Fruit fly (Drosophila melanogaster): ENCODE results near the gene Pde1c.
A peak's percentile ranks its signal among the peaks of the same experiment; 100 is the strongest.

Gene Pde1c

dm6 chr2L:11813665-11814087, 114.7 kb downstream of the Pde1c start, which contains the start of gene CycY (continued):
- peak; percentile 64 for TF ChIP-seq Dref (GFP tag; IDR thresholded peaks at IDR 0.05)
- no peak for TF ChIP-seq CG17385 (GFP tag; optimal IDR thresholded peaks at IDR 0.05)
- peak in 1 of 3 experiments; percentile 6 for TF ChIP-seq Stat92E (GFP tag; optimal IDR thresholded peaks at IDR 0.05)
- no peak for TF ChIP-seq tup (GFP tag; optimal IDR thresholded peaks at IDR 0.05)
- TF ChIP-seq bbx (GFP tag; IDR thresholded peaks at IDR 0.05; ENCODE audit: partially characterized antibody), result peak; percentile 51; the same call in 1 of the 2 replicates
- no peak for TF ChIP-seq CG6765 (GFP tag; optimal IDR thresholded peaks at IDR 0.05)
- peak; percentile 15 for TF ChIP-seq Spps (tag; optimal IDR thresholded peaks at IDR 0.05)
- no peak for TF ChIP-seq ranshi (GFP tag; IDR thresholded peaks at IDR 0.05)
- no peak for TF ChIP-seq pb (GFP tag; optimal IDR thresholded peaks at IDR 0.05)
- peak in 1 of 2 experiments; percentile 14 for TF ChIP-seq bsh (GFP tag; optimal IDR thresholded peaks at IDR 0.05)
- no peak for TF ChIP-seq CG6854 (GFP tag; optimal IDR thresholded peaks at IDR 0.05)
- TF ChIP-seq CG6813 (GFP tag; optimal IDR thresholded peaks at IDR 0.05), result no peak
- no peak for TF ChIP-seq HLHmδ (GFP tag; optimal IDR thresholded peaks at IDR 0.05)
- TF ChIP-seq danr (GFP tag; IDR thresholded peaks at IDR 0.05), result no peak
- TF ChIP-seq CG13624 (GFP tag; optimal IDR thresholded peaks at IDR 0.05), result no peak
- no peak for TF ChIP-seq nom (GFP tag; optimal IDR thresholded peaks at IDR 0.05)
- TF ChIP-seq CG4360 (GFP tag; IDR thresholded peaks at IDR 0.05), result no peak
- peak; percentile 80 for TF ChIP-seq CG12391 (tag; optimal IDR thresholded peaks at IDR 0.05)
- TF ChIP-seq kah (GFP tag; optimal IDR thresholded peaks at IDR 0.05), result no peak
- no peak for TF ChIP-seq CG12744 (GFP tag; optimal IDR thresholded peaks at IDR 0.05)
- no peak for TF ChIP-seq Drgx (GFP tag; IDR thresholded peaks at IDR 0.05)
- TF ChIP-seq chif (GFP tag; optimal IDR thresholded peaks at IDR 0.05), result no peak
- TF ChIP-seq gfzf (GFP tag; optimal IDR thresholded peaks at IDR 0.05), result peak; percentile 81
- TF ChIP-seq nerfin-1 (tag; optimal IDR thresholded peaks at IDR 0.05), result peak; percentile 27
- peak; percentile 4 for TF ChIP-seq CG1602 (GFP tag; optimal IDR thresholded peaks at IDR 0.05)
- TF ChIP-seq Med (GFP tag), result peak; percentile 80
- peak; percentile 59 for TF ChIP-seq Sry-δ (GFP tag; optimal IDR thresholded peaks at IDR 0.05)
- peak; percentile 29 for TF ChIP-seq CG1603 (tag; optimal IDR thresholded peaks at IDR 0.05)
- TF ChIP-seq trem (tag; optimal IDR thresholded peaks at IDR 0.05), result peak; percentile 69
- TF ChIP-seq CG34224 (GFP tag; IDR thresholded peaks at IDR 0.05; ENCODE audit: partially characterized antibody), result peak; percentile 74; the same call in 2 of the 3 replicates
- TF ChIP-seq btn (GFP tag; optimal IDR thresholded peaks at IDR 0.05), result no peak
- TF ChIP-seq CG30403 (GFP tag; optimal IDR thresholded peaks at IDR 0.05), result peak; percentile 34
- peak; percentile 2 for TF ChIP-seq CG10147 (GFP tag; optimal IDR thresholded peaks at IDR 0.05)
- TF ChIP-seq Pdp1 (GFP tag; optimal IDR thresholded peaks at IDR 0.05), result peak in 1 of 2 experiments; percentile 19
- peak; percentile 62 for TF ChIP-seq Hmr (GFP tag; optimal IDR thresholded peaks at IDR 0.05)
- peak; percentile 6 for TF ChIP-seq CG5245 (GFP tag; optimal IDR thresholded peaks at IDR 0.05)
- 0 out of 3 replicates have a peak, but pooled peaks have one; percentile 47 for TF ChIP-seq HLH4C (GFP tag; IDR thresholded peaks at IDR 0.05; ENCODE audit: partially characterized antibody)
- no peak for TF ChIP-seq trh (GFP tag; optimal IDR thresholded peaks at IDR 0.05)
- no peak for TF ChIP-seq hb (GFP tag; IDR thresholded peaks at IDR 0.05; ENCODE audit: partially characterized antibody)
- peak; percentile 67 for TF ChIP-seq CG2129 (GFP tag; IDR thresholded peaks at IDR 0.05; ENCODE audit: partially characterized antibody)
- peak; percentile 68 for TF ChIP-seq amos (GFP tag; IDR thresholded peaks at IDR 0.05; ENCODE audit: partially characterized antibody)
- TF ChIP-seq MESR4 (GFP tag; optimal IDR thresholded peaks at IDR 0.05), result no peak
- TF ChIP-seq gcm2 (GFP tag; optimal IDR thresholded peaks at IDR 0.05), result no peak
- no peak for TF ChIP-seq oc (tag; optimal IDR thresholded peaks at IDR 0.05)
- no peak for TF ChIP-seq CG7839 (tag; optimal IDR thresholded peaks at IDR 0.05)
- peak; percentile 40 for TF ChIP-seq CG30020 (tag; optimal IDR thresholded peaks at IDR 0.05)
- no peak for TF ChIP-seq CG11085 (GFP tag; IDR thresholded peaks at IDR 0.05)
- TF ChIP-seq Dp (GFP tag; optimal IDR thresholded peaks at IDR 0.05), result peak; percentile 93
- no peak for TF ChIP-seq Deaf1 (tag; optimal IDR thresholded peaks at IDR 0.05)
